Fruit fly (Drosophila melanogaster) whole organism, embryonic: ENCODE results near the gene CG13996.

ENCODE experiments used
- Atf3 ChIP-seq: fragments of 200-800 bp; sonication (Bioruptor generic); optimal IDR thresholded peaks from 3 replicates; lab custom pipeline; 2016; ENCODE audit warnings: missing biosample characterization, missing genetic modification characterization
- B-H1 ChIP-seq: fragments of 200-800 bp; sonication (Bioruptor generic); IDR thresholded peaks from 3 replicates; pipeline ENCODE4 v1.3.6; 2022; ENCODE audit warnings: missing biosample characterization, missing genetic modification characterization
- C15 ChIP-seq: fragments of 200-800 bp; sonication (Bioruptor generic); IDR thresholded peaks from 3 replicates; pipeline ENCODE4 v1.3.6; 2022; ENCODE audit warnings: missing biosample characterization, missing genetic modification characterization
- CG10366 ChIP-seq: fragments of 200-800 bp; sonication (Bioruptor generic); IDR thresholded peaks from 2 replicates; pipeline ENCODE4 v1.3.6; 2022; ENCODE audit warnings: missing biosample characterization, missing genetic modification characterization
- CG10654 ChIP-seq: fragments of 200-800 bp; sonication (Bioruptor generic); optimal IDR thresholded peaks from 2 replicates; lab custom pipeline; 2016; ENCODE audit warnings: missing biosample characterization, missing genetic modification characterization
- CG10979 ChIP-seq: fragments of 200-800 bp; sonication (Bioruptor generic); optimal IDR thresholded peaks from 2 replicates; lab custom pipeline; 2018; ENCODE audit warnings: missing biosample characterization, mild to moderate bottlenecking, missing genetic modification characterization, moderate library complexity
- CG11085 ChIP-seq: fragments of 200-800 bp; sonication (Bioruptor generic); IDR thresholded peaks from 2 replicates; pipeline ENCODE4 v1.3.6; 2022; ENCODE audit warnings: missing biosample characterization, missing genetic modification characterization
- CG12219 ChIP-seq: fragments of 200-800 bp; sonication (Bioruptor generic); optimal IDR thresholded peaks from 3 replicates; lab custom pipeline; 2018; ENCODE audit warnings: missing biosample characterization, mild to moderate bottlenecking, missing genetic modification characterization
- CG14441 ChIP-seq: fragments of 200-800 bp; sonication (Bioruptor generic); IDR thresholded peaks from 2 replicates; pipeline ENCODE4 v1.3.6; 2022; ENCODE audit warnings: missing biosample characterization, missing genetic modification characterization
- CG14667 ChIP-seq: fragments of 200-800 bp; sonication (Bioruptor generic); IDR thresholded peaks from 2 replicates; pipeline ENCODE4 v1.3.6; 2022; ENCODE audit warnings: missing biosample characterization, missing genetic modification characterization
- CG14710 ChIP-seq: fragments of 200-800 bp; sonication (Bioruptor generic); optimal IDR thresholded peaks from 3 replicates; lab custom pipeline; 2019; ENCODE audit warnings: missing biosample characterization, mild to moderate bottlenecking, missing genetic modification characterization, moderate library complexity
- CG16779 ChIP-seq: fragments of 200-800 bp; sonication (Bioruptor generic); IDR thresholded peaks from 2 replicates; pipeline ENCODE4 v1.3.6; 2022; ENCODE audit warnings: missing biosample characterization, missing genetic modification characterization
- CG17568 ChIP-seq: fragments of 200-800 bp; sonication (Bioruptor generic); optimal IDR thresholded peaks from 2 replicates; lab custom pipeline; 2018; ENCODE audit warnings: missing biosample characterization, mild to moderate bottlenecking, missing genetic modification characterization, moderate library complexity
- CG17802 ChIP-seq: fragments of 200-800 bp; sonication (Bioruptor generic); optimal IDR thresholded peaks from 2 replicates; lab custom pipeline; 2018; ENCODE audit warnings: missing biosample characterization, mild to moderate bottlenecking, missing genetic modification characterization, moderate library complexity
- CG32772 ChIP-seq: fragments of 200-800 bp; sonication (Bioruptor generic); IDR thresholded peaks from 2 replicates; pipeline ENCODE4 v1.3.6; 2022; ENCODE audit warnings: missing biosample characterization, missing genetic modification characterization
- CG3281 ChIP-seq: fragments of 200-800 bp; sonication (Bioruptor generic); optimal IDR thresholded peaks from 3 replicates; lab custom pipeline; 2017; ENCODE audit warnings: missing biosample characterization, mild to moderate bottlenecking, missing genetic modification characterization
- CG3407 ChIP-seq: fragments of 200-800 bp; sonication (Bioruptor generic); optimal IDR thresholded peaks from 2 replicates; lab custom pipeline; 2018; ENCODE audit warnings: missing biosample characterization, mild to moderate bottlenecking, missing genetic modification characterization
- CG4424 ChIP-seq: fragments of 200-800 bp; sonication (Bioruptor generic); optimal IDR thresholded peaks from 3 replicates; lab custom pipeline; 2016; ENCODE audit warnings: missing biosample characterization, missing genetic modification characterization
- CG4707 ChIP-seq: fragments of 200-800 bp; sonication (Bioruptor generic); optimal IDR thresholded peaks from 2 replicates; lab custom pipeline; 2018; ENCODE audit warnings: missing biosample characterization, mild to moderate bottlenecking, missing genetic modification characterization, moderate library complexity
- CG6272 ChIP-seq: fragments of 200-800 bp; sonication (Bioruptor generic); IDR thresholded peaks from 2 replicates; pipeline ENCODE4 v1.3.6; 2022; ENCODE audit warnings: missing biosample characterization, missing genetic modification characterization
- Chrac-16 ChIP-seq: fragments of 200-800 bp; sonication (Bioruptor generic); optimal IDR thresholded peaks from 3 replicates; lab custom pipeline; 2016; ENCODE audit warnings: missing biosample characterization, missing genetic modification characterization
- Deaf1 ChIP-seq: fragments of 200-800 bp; optimal IDR thresholded peaks from 3 replicates; lab custom pipeline; 2019; ENCODE audit warnings: missing biosample characterization, mild to moderate bottlenecking, missing genetic modification characterization, moderate library complexity
- Ets65A ChIP-seq: fragments of 200-800 bp; sonication (Bioruptor generic); peaks from one replicate; lab custom pipeline; 2016; ENCODE audit warnings: missing biosample characterization, missing genetic modification characterization
- HLH3B ChIP-seq: fragments of 200-800 bp; sonication (Bioruptor generic); IDR thresholded peaks from 2 replicates; pipeline ENCODE4 v1.3.6; 2022; ENCODE audit warnings: missing biosample characterization, missing genetic modification characterization
- Hr78 ChIP-seq, 2 experiments: fragments of 200-800 bp in 1 of 2; fragments of >200 bp in 1 of 2; sonication (Bioruptor generic) in 1 of 2; optimal IDR thresholded peaks; 2 replicates each; lab custom pipeline; 2017 to 2019; ENCODE audit warnings: missing biosample characterization in 2 of 2, missing genetic modification characterization in 2 of 2, mild to moderate bottlenecking in 1 of 2, moderate library complexity in 1 of 2
- Med ChIP-seq: fragments of 200-800 bp; sonication (Bioruptor generic); peaks from one replicate; lab custom pipeline; 2016; ENCODE audit warnings: missing biosample characterization, missing genetic modification characterization, mild to moderate bottlenecking, inconsistent platforms, moderate library complexity
- Myb ChIP-seq: fragments of 200-800 bp; sonication (Bioruptor generic); optimal IDR thresholded peaks from 2 replicates; lab custom pipeline; 2016; ENCODE audit warnings: missing biosample characterization, missing genetic modification characterization
- NFAT ChIP-seq: fragments of 200-800 bp; sonication (Bioruptor generic); IDR thresholded peaks from 2 replicates; pipeline ENCODE4 v1.3.6; 2022; ENCODE audit warnings: missing biosample characterization, missing genetic modification characterization
- Nf-YC ChIP-seq: fragments of 200-800 bp; optimal IDR thresholded peaks from 3 replicates; lab custom pipeline; 2019; ENCODE audit warnings: missing biosample characterization, mild to moderate bottlenecking, missing genetic modification characterization, moderate library complexity
- Trl ChIP-seq, 3 experiments: fragments of >200 bp in 2 of 3; fragments of 200-800 bp in 1 of 3; sonication (Bioruptor generic) in 1 of 3; optimal IDR thresholded peaks; 2 replicates in 1 of 3; 3 replicates in 2 of 3; lab custom pipeline; 2016 to 2017; ENCODE audit warnings: missing biosample characterization in 1 of 3, missing genetic modification characterization in 1 of 3
- al ChIP-seq: fragments of 200-800 bp; sonication (Bioruptor generic); IDR thresholded peaks from 2 replicates; pipeline ENCODE4 v1.3.6; 2022; ENCODE audit warnings: missing biosample characterization, missing genetic modification characterization
- amos ChIP-seq: fragments of 200-800 bp; sonication (Bioruptor generic); IDR thresholded peaks from 2 replicates; pipeline ENCODE4 v1.3.6; 2022; ENCODE audit warnings: missing biosample characterization, missing genetic modification characterization; ENCODE audit not compliant: partially characterized antibody
- aop ChIP-seq: fragments of 200-800 bp; sonication (Bioruptor generic); IDR thresholded peaks from 2 replicates; pipeline ENCODE4 v1.3.6; 2022; ENCODE audit warnings: missing biosample characterization, missing genetic modification characterization
- br ChIP-seq: fragments of >200 bp; optimal IDR thresholded peaks from 2 replicates; lab custom pipeline; 2017
- caup ChIP-seq: fragments of 200-800 bp; sonication (Bioruptor generic); optimal IDR thresholded peaks from 3 replicates; lab custom pipeline; 2017; ENCODE audit warnings: missing biosample characterization, mild to moderate bottlenecking, missing genetic modification characterization, moderate library complexity; ENCODE audit not compliant: severe bottlenecking
- chn ChIP-seq: fragments of 200-800 bp; sonication (Bioruptor generic); optimal IDR thresholded peaks from 2 replicates; lab custom pipeline; 2016; ENCODE audit warnings: missing biosample characterization, missing genetic modification characterization
- dati ChIP-seq: fragments of 200-800 bp; sonication (Bioruptor generic); IDR thresholded peaks from 2 replicates; pipeline ENCODE4 v1.3.6; 2022; ENCODE audit warnings: missing biosample characterization, missing genetic modification characterization
- esg ChIP-seq: fragments of 200-800 bp; sonication (Bioruptor generic); conservative IDR thresholded peaks from 2 replicates; pipeline ENCODE4 v1.3.6; 2022; ENCODE audit warnings: missing biosample characterization, missing genetic modification characterization
- fd96Cb ChIP-seq: fragments of 200-800 bp; sonication (Bioruptor generic); optimal IDR thresholded peaks from 2 replicates; lab custom pipeline; 2018; ENCODE audit warnings: missing biosample characterization, mild to moderate bottlenecking, missing genetic modification characterization, moderate library complexity
- insv ChIP-seq, 2 experiments: fragments of 200-800 bp; sonication (Bioruptor generic); optimal IDR thresholded peaks; 3 replicates each; lab custom pipeline; 2016 to 2018; ENCODE audit warnings: missing biosample characterization in 2 of 2, missing genetic modification characterization in 2 of 2
- jumu ChIP-seq: fragments of 200-800 bp; sonication (Bioruptor generic); optimal IDR thresholded peaks from 3 replicates; lab custom pipeline; 2016; ENCODE audit warnings: missing biosample characterization, missing genetic modification characterization
- lmd ChIP-seq: fragments of 200-800 bp; sonication (Bioruptor generic); IDR thresholded peaks from 2 replicates; pipeline ENCODE4 v1.3.6; 2022; ENCODE audit warnings: missing biosample characterization, missing genetic modification characterization
- otp ChIP-seq: fragments of 200-800 bp; sonication (Bioruptor generic); IDR thresholded peaks from 3 replicates; pipeline ENCODE4, ENCODE4 v1.3.6; 2022; ENCODE audit warnings: missing biosample characterization, missing genetic modification characterization
- pros ChIP-seq: fragments of 200-800 bp; sonication (Bioruptor generic); optimal IDR thresholded peaks from 3 replicates; lab custom pipeline; 2019; ENCODE audit warnings: missing biosample characterization, mild to moderate bottlenecking, missing genetic modification characterization, moderate library complexity
- sc ChIP-seq, 3 experiments: fragments of >200 bp in 2 of 3; fragments of 200-800 bp in 1 of 3; sonication (Bioruptor generic) in 1 of 3; optimal IDR thresholded peaks; 2 replicates in 2 of 3; 3 replicates in 1 of 3; lab custom pipeline; 2017; ENCODE audit warnings: mild to moderate bottlenecking in 1 of 3, missing biosample characterization in 1 of 3, missing genetic modification characterization in 1 of 3, missing genetic modification reagents in 1 of 3
- tll ChIP-seq, 2 experiments: fragments of 200-800 bp in 1 of 2; fragments of >200 bp in 1 of 2; sonication (Bioruptor generic) in 1 of 2; optimal IDR thresholded peaks; 2 replicates each; lab custom pipeline; 2017 to 2019; ENCODE audit warnings: missing biosample characterization in 2 of 2, missing genetic modification characterization in 2 of 2, mild to moderate bottlenecking in 1 of 2, moderate library complexity in 1 of 2
- zen ChIP-seq: fragments of 200-800 bp; sonication (Bioruptor generic); optimal IDR thresholded peaks from 3 replicates; lab custom pipeline; 2018; ENCODE audit warnings: missing biosample characterization, mild to moderate bottlenecking, missing genetic modification characterization, moderate library complexity

CG13996 gene

DNA sequence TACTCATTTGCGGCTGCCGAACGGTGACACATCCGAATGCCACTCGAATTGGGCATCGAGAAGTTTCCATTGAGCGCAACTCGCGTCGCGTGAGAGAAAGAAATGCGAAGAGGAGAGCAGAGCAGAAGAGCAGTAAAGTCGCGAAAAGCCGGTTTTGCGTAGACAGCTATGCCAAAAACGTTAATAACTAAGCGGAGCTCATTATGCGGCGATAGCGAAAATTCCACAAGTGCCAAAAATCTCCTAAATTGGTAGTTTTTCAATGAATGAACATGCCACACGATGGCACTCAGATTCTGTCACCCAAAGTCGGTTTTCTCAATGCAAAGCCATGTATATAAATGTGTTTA, 42.9 kb upstream of the CG13996 start:
- peak; percentile 27 to 80 for TF ChIP-seq Trl (optimal IDR thresholded peaks at IDR 0.05; lab: Kevin White, UChicago)
- TF ChIP-seq Trl (GFP tag; optimal IDR thresholded peaks at IDR 0.05; lab: Kevin White, UChicago): no peak
- TF ChIP-seq CG10366 (GFP tag; lab: Robert Waterston, UW): no peak
- no peak for TF ChIP-seq CG17802 (tag; lab: Kevin White, UChicago)
- TF ChIP-seq CG14667 (GFP tag; lab: Robert Waterston, UW): no peak

DNA sequence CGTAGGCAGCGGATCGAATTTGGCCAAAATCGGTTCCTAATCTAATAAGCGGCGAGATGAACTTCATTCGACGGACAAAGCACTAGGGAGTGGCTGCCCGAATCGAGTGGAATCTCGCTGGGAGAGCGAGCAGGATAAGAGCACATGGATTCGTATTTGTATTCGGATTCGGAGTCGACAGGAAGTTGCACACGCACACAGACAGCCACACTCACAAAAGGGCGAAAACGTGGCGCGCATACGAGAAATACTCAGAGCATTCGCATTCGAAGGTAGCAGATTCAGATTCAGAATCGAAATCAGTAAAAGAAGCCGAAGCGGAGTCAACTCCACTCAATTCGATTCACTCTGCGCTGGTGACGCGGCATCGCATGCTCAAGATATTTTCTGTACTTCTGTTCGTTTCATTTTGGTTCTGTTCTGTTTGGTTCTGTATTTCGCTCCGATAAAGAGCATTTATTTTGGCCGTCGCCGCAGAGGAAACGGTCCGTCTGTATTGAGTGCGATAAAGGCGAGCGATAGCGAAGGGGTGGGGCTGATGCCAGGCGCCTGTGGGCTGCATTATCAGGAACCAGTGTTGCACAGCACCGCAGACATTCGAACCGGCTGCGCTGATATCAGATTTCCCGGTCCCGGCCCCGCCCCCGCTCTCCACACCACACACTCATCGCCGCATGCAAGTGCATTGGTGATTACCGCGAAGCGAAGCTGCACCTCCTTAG, 42.1 kb upstream of the CG13996 start:
- TF ChIP-seq CG3281 (GFP tag; lab: Kevin White, UChicago) (no peak), CG6272 (GFP tag; lab: Robert Waterston, UW) (no peak), CG17568 (GFP tag; lab: Kevin White, UChicago) (no peak), zen (no peak), aop (GFP tag; lab: Robert Waterston, UW) (no peak), CG4707 (GFP tag; lab: Kevin White, UChicago) (no peak), CG32772 (no peak), tll (GFP tag; optimal IDR thresholded peaks at IDR 0.05; lab: Kevin White, UChicago) (peak in 1 of 2 experiments; percentile 4), Ets65A (GFP tag; lab: Kevin White, UChicago) (no peak), otp (GFP tag; lab: Robert Waterston, UW) (no peak), br (no peak), CG11085 (GFP tag; lab: Robert Waterston, UW) (no peak), esg (GFP tag; lab: Robert Waterston, UW) (no peak), B-H1 (GFP tag; lab: Robert Waterston, UW) (no peak), Med (GFP tag; lab: Kevin White, UChicago) (peak; percentile 62), insv (GFP tag; optimal IDR thresholded peaks at IDR 0.05; lab: Kevin White, UChicago) (peak in 1 of 2 experiments; percentile 85), CG14441 (no peak), CG10654 (GFP tag; lab: Kevin White, UChicago) (no peak), jumu (no peak), Hr78 (GFP tag; optimal IDR thresholded peaks at IDR 0.05; lab: Kevin White, UChicago) (no peak), Myb (GFP tag; lab: Kevin White, UChicago) (no peak), caup (GFP tag; lab: Kevin White, UChicago) (no peak), CG10979 (no peak), fd96Cb (tag; lab: Kevin White, UChicago) (no peak), CG12219 (no peak), lmd (GFP tag; lab: Robert Waterston, UW) (no peak), CG16779 (no peak), Nf-YC (peak; percentile 12), sc (optimal IDR thresholded peaks at IDR 0.05; lab: Kevin White, UChicago) (no peak), sc (GFP tag; optimal IDR thresholded peaks at IDR 0.05; lab: Kevin White, UChicago) (no peak), Atf3 (GFP tag; lab: Kevin White, UChicago) (no peak), C15 (GFP tag; lab: Robert Waterston, UW) (no peak), CG3407 (GFP tag; lab: Kevin White, UChicago) (no peak), amos (GFP tag; lab: Robert Waterston, UW) (no peak), CG4424 (GFP tag; lab: Kevin White, UChicago) (no peak), CG14710 (tag; lab: Kevin White, UChicago) (peak; percentile 22), NFAT (GFP tag; lab: Robert Waterston, UW) (no peak), dati (GFP tag; lab: Robert Waterston, UW) (no peak), Trl (optimal IDR thresholded peaks at IDR 0.05; lab: Kevin White, UChicago) (peak in 1 of 2 experiments; percentile 21), Trl (GFP tag; optimal IDR thresholded peaks at IDR 0.05; lab: Kevin White, UChicago) (no peak), chn (GFP tag; lab: Kevin White, UChicago) (peak; percentile 55), HLH3B (no peak), pros (peak; percentile 71), Deaf1 (tag; lab: Kevin White, UChicago) (peak; percentile 58), al (GFP tag; lab: Robert Waterston, UW) (no peak), Chrac-16 (no peak)
